Worm (Caenorhabditis elegans): Measurements from ENCODE around the gene clp-1.

Gene clp-1

DNA sequence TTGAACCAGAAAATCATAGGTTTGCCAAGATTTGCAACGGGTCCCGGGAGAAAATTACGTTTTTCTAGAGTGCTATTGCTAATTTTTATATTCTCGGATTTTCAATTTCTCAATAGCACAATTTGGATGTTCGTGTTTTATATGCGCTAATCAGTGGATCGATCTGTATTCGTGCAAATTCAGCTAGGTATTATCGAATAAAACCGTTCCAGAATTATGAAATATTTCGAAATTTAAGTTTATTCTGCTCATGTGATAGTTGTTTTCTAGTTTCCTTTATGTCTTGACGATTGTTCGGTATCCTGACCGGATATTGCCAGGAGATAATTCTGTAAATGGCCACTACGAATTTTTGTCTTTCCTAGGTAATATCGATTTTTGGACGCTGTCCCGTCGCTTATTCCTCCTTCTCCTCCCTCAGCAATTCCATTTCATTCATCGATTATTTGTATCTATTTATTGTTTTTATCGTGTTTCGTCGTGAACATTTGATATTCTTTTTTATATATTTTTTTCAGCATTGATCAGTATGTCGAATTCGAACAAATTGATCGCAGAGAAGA lies 30.6 kb downstream of the clp-1 start, which contains the start of gene cit-1.2:
Gene cit-1.2 (plus strand): TSS at position 513 of the 563 bp plus-strand sequence.
- TF ChIP-seq nhr-129 (tag; optimal IDR thresholded peaks at IDR 0.05) = peak; percentile 55
- no peak for TF ChIP-seq skn-1 (tag; optimal IDR thresholded peaks at IDR 0.05)

ce11 chrIII:8013582-8013981 lies 33.8 kb downstream of the clp-1 start:
- TF ChIP-seq crh-2 (tag; optimal IDR thresholded peaks at IDR 0.05) (no peak), lin-11 (tag; optimal IDR thresholded peaks at IDR 0.05) (no peak), lin-39 (tag; optimal IDR thresholded peaks at IDR 0.05) (no peak), dmd-4 (tag; optimal IDR thresholded peaks at IDR 0.05) (no peak), nhr-10 (tag; optimal IDR thresholded peaks at IDR 0.05) (no peak), lsy-2 (tag; optimal IDR thresholded peaks at IDR 0.05) (no peak), mab-5 (tag; optimal IDR thresholded peaks at IDR 0.05) (no peak), ztf-11 (tag; optimal IDR thresholded peaks at IDR 0.05) (no peak), aly-2 (tag; optimal IDR thresholded peaks at IDR 0.05) (no peak), nhr-129 (tag; optimal IDR thresholded peaks at IDR 0.05) (no peak), Y55F3AM.14 (GFP tag; optimal IDR thresholded peaks at IDR 0.05) (no peak), ztf-4 (tag; optimal IDR thresholded peaks at IDR 0.05) (no peak)

- TF ChIP-seq lsy-2 (tag; optimal IDR thresholded peaks at IDR 0.05) (no peak), C34F6.9 (tag; optimal IDR thresholded peaks at IDR 0.05) (no peak), nhr-23 (tag; optimal IDR thresholded peaks at IDR 0.05) (no peak)
Measured at ce11 chrIII:8016438-8016837, 36.7 kb downstream of the clp-1 start, which contains the start of gene F44B9.5. Gene F44B9.5, minus strand, starts transcription at chrIII:8016538.

DNA sequence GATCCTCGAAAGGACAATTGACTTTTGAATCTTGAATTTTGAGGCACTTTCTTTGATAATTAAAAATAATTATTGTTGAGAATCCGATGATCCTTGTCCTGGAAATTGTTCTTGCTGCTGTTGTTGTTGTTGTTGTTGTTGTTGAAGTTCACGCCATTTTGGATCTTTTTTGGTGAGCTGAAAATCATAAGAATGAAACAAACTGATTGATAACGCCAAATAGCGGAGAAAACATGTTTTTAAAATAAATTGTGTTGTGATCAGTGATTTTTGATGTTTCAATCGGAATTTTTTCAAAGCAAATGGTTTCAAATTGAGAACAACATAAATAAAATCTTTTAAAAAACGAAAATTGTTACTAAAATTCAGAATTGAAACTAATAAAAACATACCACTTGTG lies 37.3 kb downstream of the clp-1 start:
- TF ChIP-seq mbf-1 (tag; optimal IDR thresholded peaks at IDR 0.05) = no peak
- no peak for TF ChIP-seq sma-3 (GFP tag; optimal IDR thresholded peaks at IDR 0.05)
- no peak for TF ChIP-seq dmd-4 (tag; optimal IDR thresholded peaks at IDR 0.05)
- no peak for TF ChIP-seq zag-1 (tag; optimal IDR thresholded peaks at IDR 0.05)
- no peak for TF ChIP-seq sem-4 (tag; optimal IDR thresholded peaks at IDR 0.05)
- no peak for TF ChIP-seq fos-1 (tag; optimal IDR thresholded peaks at IDR 0.05)
- TF ChIP-seq nhr-23 (tag; optimal IDR thresholded peaks at IDR 0.05) = no peak
- TF ChIP-seq elt-1 (tag; optimal IDR thresholded peaks at IDR 0.05) = no peak
- no peak for TF ChIP-seq nhr-11 (tag; optimal IDR thresholded peaks at IDR 0.05)
- no peak for TF ChIP-seq lsy-2 (tag; optimal IDR thresholded peaks at IDR 0.05)
- TF ChIP-seq sma-9 (GFP tag; optimal IDR thresholded peaks at IDR 0.05) = no peak
- no peak for TF ChIP-seq sma-9 (tag; optimal IDR thresholded peaks at IDR 0.05)
- TF ChIP-seq crh-2 (tag; optimal IDR thresholded peaks at IDR 0.05) = no peak
- TF ChIP-seq nhr-21 (tag; optimal IDR thresholded peaks at IDR 0.05) = no peak
- TF ChIP-seq nhr-129 (tag; optimal IDR thresholded peaks at IDR 0.05) = no peak
- no peak for TF ChIP-seq nhr-10 (tag; optimal IDR thresholded peaks at IDR 0.05)
- no peak for TF ChIP-seq ceh-16 (tag; optimal IDR thresholded peaks at IDR 0.05)
- TF ChIP-seq peb-1 (tag; optimal IDR thresholded peaks at IDR 0.05) = no peak
- no peak for TF ChIP-seq Y55F3AM.14 (GFP tag; optimal IDR thresholded peaks at IDR 0.05)
- no peak for TF ChIP-seq unc-62 (GFP tag; optimal IDR thresholded peaks at IDR 0.05)

- TF ChIP-seq lin-13 (GFP tag; optimal IDR thresholded peaks at IDR 0.05) (peak; percentile 85), ceh-16 (tag; optimal IDR thresholded peaks at IDR 0.05) (peak; percentile 58), peb-1 (tag; optimal IDR thresholded peaks at IDR 0.05) (no peak), gmeb-1 (tag; optimal IDR thresholded peaks at IDR 0.05) (peak; percentile 87), fos-1 (tag; optimal IDR thresholded peaks at IDR 0.05) (peak; percentile 72), sma-9 (GFP tag; optimal IDR thresholded peaks at IDR 0.05) (peak; percentile 71), sma-9 (tag; optimal IDR thresholded peaks at IDR 0.05) (no peak), ztf-1 (GFP tag; conservative IDR thresholded peaks at IDR 0.05) (no peak), nhr-77 (tag; optimal IDR thresholded peaks at IDR 0.05) (no peak), zag-1 (tag; optimal IDR thresholded peaks at IDR 0.05) (peak; percentile 16), lin-39 (tag; optimal IDR thresholded peaks at IDR 0.05) (no peak), crh-2 (tag; optimal IDR thresholded peaks at IDR 0.05) (peak; percentile 83), C34F6.9 (tag; optimal IDR thresholded peaks at IDR 0.05) (peak; percentile 95), nhr-237 (tag; optimal IDR thresholded peaks at IDR 0.05) (peak; percentile 7), unc-55 (GFP tag; optimal IDR thresholded peaks at IDR 0.05) (peak; percentile 89), nhr-129 (tag; optimal IDR thresholded peaks at IDR 0.05) (peak; percentile 82), mbf-1 (tag; optimal IDR thresholded peaks at IDR 0.05) (no peak), sma-3 (GFP tag; optimal IDR thresholded peaks at IDR 0.05) (peak; percentile 73), nhr-21 (tag; optimal IDR thresholded peaks at IDR 0.05) (peak; percentile 58), skn-1 (tag; optimal IDR thresholded peaks at IDR 0.05) (peak; percentile 44), lin-11 (tag; optimal IDR thresholded peaks at IDR 0.05) (peak; percentile 51), F13H6.1 (tag; optimal IDR thresholded peaks at IDR 0.05) (peak; percentile 61), sem-4 (tag; optimal IDR thresholded peaks at IDR 0.05) (peak; percentile 51), mab-5 (tag; optimal IDR thresholded peaks at IDR 0.05) (peak; percentile 63), nhr-25 (tag; optimal IDR thresholded peaks at IDR 0.05) (peak; percentile 74), lsy-2 (tag; optimal IDR thresholded peaks at IDR 0.05) (peak; percentile 77 to 92)
Measured at ce11 chrIII:8020823-8021332, 41.1 kb downstream of the clp-1 start, which contains the start of gene lin-36. Gene lin-36, minus strand, starts transcription at chrIII:8020873.
